Worm (Caenorhabditis elegans) whole organism, midembryonic: ENCODE data around the gene nspd-2.

ENCODE experiments used
- cog-1 ChIP-seq: sonication (generic microtip); optimal IDR thresholded peaks from 2 replicates; lab custom pipeline; 2016; ENCODE audit warnings: missing genetic modification characterization, missing compliant biosample characterization
- ref-1 ChIP-seq: fragments of 200-800 bp; sonication (Bioruptor generic); conservative IDR thresholded peaks from 2 replicates; pipeline ENCODE4 v1.3.6; 2022; ENCODE audit warnings: missing genetic modification reagents, missing genetic modification characterization, missing compliant biosample characterization
- ztf-23 ChIP-seq: fragments of 200-800 bp; sonication (Bioruptor generic); IDR thresholded peaks from 2 replicates; pipeline ENCODE4 v1.3.6; 2022; ENCODE audit warnings: missing genetic modification reagents, missing genetic modification characterization, missing compliant biosample characterization
- ztf-29 ChIP-seq: fragments of 200-800 bp; sonication (Bioruptor generic); IDR thresholded peaks from 2 replicates; pipeline ENCODE4 v1.3.6; 2022; ENCODE audit warnings: missing genetic modification reagents, missing genetic modification characterization, missing compliant biosample characterization

ce11 chrIV:9825196-9825744 lies 18.6 kb upstream of the nspd-2 start, which contains the start of gene mtr-4:
- no peak for TF ChIP-seq ref-1 (GFP tag; lab: Robert Waterston, UW)
- TF ChIP-seq ztf-29 (GFP tag; lab: Robert Waterston, UW): peak; percentile 64; the same call in 1 of the 2 replicates
- TF ChIP-seq ztf-23: no peak
- TF ChIP-seq cog-1 (tag; lab: Kevin White, UChicago): no peak
